Worm (Caenorhabditis elegans) whole organism, L4/young adult: Measurements from ENCODE around the gene sra-13.

ENCODE experiments used
- dao-5 ChIP-seq: sonication (generic microtip); optimal IDR thresholded peaks from 2 replicates; lab custom pipeline; 2016; ENCODE audit warnings: missing genotype, missing genetic modification characterization, moderate library complexity, missing compliant biosample characterization
- him-1 ChIP-seq: sonication (generic microtip); optimal IDR thresholded peaks from 2 replicates; lab custom pipeline; 2016; ENCODE audit warnings: missing genotype, missing genetic modification reagents, missing genetic modification characterization, missing compliant biosample characterization

DNA sequence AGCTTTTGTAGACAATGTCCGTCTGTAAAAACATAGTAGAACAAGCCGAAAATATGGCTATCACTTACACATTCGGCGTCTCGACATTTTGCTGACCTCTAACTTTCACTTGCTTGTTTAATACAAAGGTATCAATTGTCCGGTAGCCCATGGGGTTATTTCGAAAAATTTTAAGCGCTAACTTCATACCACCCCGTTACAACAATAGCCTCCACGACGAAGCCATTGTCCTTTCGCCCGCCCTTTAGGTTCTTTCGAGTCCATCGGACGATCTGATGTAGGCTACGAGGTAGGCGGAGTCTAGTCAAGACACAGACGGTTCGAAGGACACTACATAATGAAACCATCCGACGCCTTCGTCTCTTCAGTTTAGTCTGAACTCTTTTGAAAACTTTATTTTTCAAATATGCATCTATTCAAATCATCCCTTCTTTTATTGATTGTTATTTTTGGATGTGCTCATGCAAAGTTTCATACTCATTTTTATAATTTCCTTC, 31.4 kb downstream of the sra-13 start, which contains the start of gene lips-10:
- TF ChIP-seq him-1 (tag; lab: Kevin White, UChicago) = no peak
- TF ChIP-seq dao-5 (tag; lab: Kevin White, UChicago) = no peak
